Worm (Caenorhabditis elegans) whole organism, young adult: Measurements from ENCODE around the gene atg-16.2.

Source experiments
- B0261.1 ChIP-seq: sonication (generic microtip); optimal IDR thresholded peaks from 2 replicates; lab custom pipeline; 2016; ENCODE audit warnings: mild to moderate bottlenecking, missing genetic modification characterization, moderate library complexity, missing compliant biosample characterization
- B0336.3 ChIP-seq: fragments of 200-800 bp; sonication (Bioruptor generic); IDR thresholded peaks from 2 replicates; pipeline ENCODE4 v1.3.6; 2022; ENCODE audit warnings: missing genetic modification characterization, missing compliant biosample characterization
- D2030.7 ChIP-seq: fragments of 200-800 bp; sonication (Bioruptor generic); IDR thresholded peaks from 2 replicates; pipeline ENCODE4 v1.3.6; 2022; ENCODE audit warnings: missing genetic modification reagents, missing genetic modification characterization, missing compliant biosample characterization
- F10E7.11 ChIP-seq: sonication (generic microtip); optimal IDR thresholded peaks from 2 replicates; lab custom pipeline; 2017; ENCODE audit warnings: mild to moderate bottlenecking, missing genetic modification characterization, moderate library complexity, missing compliant biosample characterization
- Y53G8AR.9 ChIP-seq: fragments of 200-800 bp; sonication (Bioruptor generic); conservative IDR thresholded peaks from 2 replicates; pipeline ENCODE4 v1.3.6; 2022; ENCODE audit warnings: missing genetic modification reagents, missing genetic modification characterization, missing compliant biosample characterization
- Y95B8A.8 ChIP-seq: fragments of 200-800 bp; sonication (Bioruptor generic); IDR thresholded peaks from 2 replicates; pipeline ENCODE4 v1.3.6; 2022; ENCODE audit warnings: missing genetic modification reagents, missing genetic modification characterization, missing compliant biosample characterization
- ZK185.1 ChIP-seq: sonication (generic microtip); optimal IDR thresholded peaks from 2 replicates; lab custom pipeline; 2016; ENCODE audit warnings: mild to moderate bottlenecking, missing genetic modification characterization, missing compliant biosample characterization; ENCODE audit not compliant: poor library complexity, severe bottlenecking
- athp-1 ChIP-seq: sonication (generic microtip); optimal IDR thresholded peaks from 2 replicates; lab custom pipeline; 2017; ENCODE audit warnings: mild to moderate bottlenecking, missing genetic modification characterization, missing compliant biosample characterization
- attf-3 ChIP-seq: fragments of 200-800 bp; sonication (Bioruptor generic); conservative IDR thresholded peaks from 2 replicates; pipeline ENCODE4 v1.3.6; 2022; ENCODE audit warnings: missing genetic modification reagents, missing genetic modification characterization, missing compliant biosample characterization
- cebp-1 ChIP-seq, 2 experiments: fragments of 200-800 bp in 1 of 2; sonication (Bioruptor generic) in 1 of 2; sonication (generic microtip) in 1 of 2; IDR thresholded peaks in 1 of 2; optimal IDR thresholded peaks in 1 of 2; 2 replicates each; pipeline versions ENCODE4 v1.3.6 to Lab custom; 2017 to 2022; ENCODE audit warnings: missing compliant biosample characterization in 2 of 2, missing genetic modification characterization in 2 of 2, mild to moderate bottlenecking in 1 of 2, missing genetic modification reagents in 1 of 2, moderate library complexity in 1 of 2
- ceh-100 ChIP-seq: fragments of 200-800 bp; sonication (Bioruptor generic); IDR thresholded peaks from 2 replicates; pipeline ENCODE4 v1.3.6; 2022; ENCODE audit warnings: missing genetic modification reagents, missing genetic modification characterization, missing compliant biosample characterization
- ceh-79 ChIP-seq: sonication (generic microtip); optimal IDR thresholded peaks from 2 replicates; lab custom pipeline; 2017; ENCODE audit warnings: mild to moderate bottlenecking, missing genetic modification characterization, missing compliant biosample characterization
- ceh-91 ChIP-seq: fragments of 200-800 bp; sonication (Bioruptor generic); IDR thresholded peaks from 2 replicates; pipeline ENCODE4 v1.3.6; 2022; ENCODE audit warnings: missing genetic modification reagents, missing genetic modification characterization, missing compliant biosample characterization
- die-1 ChIP-seq: sonication (generic microtip); optimal IDR thresholded peaks from 2 replicates; lab custom pipeline; 2016; ENCODE audit warnings: missing genotype, mild to moderate bottlenecking, missing genetic modification characterization, missing compliant biosample characterization
- dox-1 ChIP-seq: fragments of 200-800 bp; sonication (Bioruptor generic); IDR thresholded peaks from 2 replicates; pipeline ENCODE4 v1.3.6; 2022; ENCODE audit warnings: missing genetic modification reagents, missing genetic modification characterization, missing compliant biosample characterization
- dpff-1 ChIP-seq: sonication (generic microtip); optimal IDR thresholded peaks from 2 replicates; lab custom pipeline; 2017; ENCODE audit warnings: mild to moderate bottlenecking, missing genetic modification characterization, missing compliant biosample characterization
- dpl-1 ChIP-seq: fragments of 150-350 bp; optimal IDR thresholded peaks from 2 replicates; lab custom pipeline; 2014; ENCODE audit warnings: missing biosample characterization, missing genetic modification reagents, missing genetic modification characterization
- him-1 ChIP-seq: sonication (generic microtip); optimal IDR thresholded peaks from 2 replicates; lab custom pipeline; 2016; ENCODE audit warnings: missing genotype, missing genetic modification reagents, missing genetic modification characterization, missing compliant biosample characterization
- hmg-20 ChIP-seq: fragments of 200-800 bp; sonication (Bioruptor generic); IDR thresholded peaks from 2 replicates; pipeline ENCODE4 v1.3.6; 2022; ENCODE audit warnings: missing genetic modification reagents, missing genetic modification characterization, missing compliant biosample characterization
- lag-1 ChIP-seq: fragments of 200-800 bp; sonication (Bioruptor generic); IDR thresholded peaks from 2 replicates; pipeline ENCODE4 v1.3.6; 2022; ENCODE audit warnings: missing genetic modification reagents, missing genetic modification characterization, missing compliant biosample characterization
- let-607 ChIP-seq, 2 experiments: fragments of 200-800 bp in 1 of 2; sonication (Bioruptor generic) in 1 of 2; sonication (generic microtip) in 1 of 2; optimal IDR thresholded peaks; 2 replicates each; lab custom pipeline; 2016 to 2018; ENCODE audit warnings: mild to moderate bottlenecking in 2 of 2, missing compliant biosample characterization in 2 of 2, missing genetic modification characterization in 2 of 2, moderate library complexity in 2 of 2, missing genotype in 1 of 2
- lin-35 ChIP-seq, 3 experiments: fragments of 150-350 bp in 2 of 3; sonication (generic microtip) in 1 of 3; optimal IDR thresholded peaks; 2 replicates each; lab custom pipeline; 2014 to 2018; ENCODE audit warnings: missing biosample characterization in 3 of 3, missing genetic modification characterization in 3 of 3, missing genetic modification reagents in 3 of 3
- madf-3 ChIP-seq: fragments of 200-800 bp; sonication (Bioruptor generic); IDR thresholded peaks from 2 replicates; pipeline ENCODE4 v1.3.6; 2022; ENCODE audit warnings: missing genetic modification reagents, missing genetic modification characterization, missing compliant biosample characterization
- madf-6 ChIP-seq: fragments of 200-800 bp; sonication (Bioruptor generic); IDR thresholded peaks from 2 replicates; pipeline ENCODE4 v1.3.6; 2022; ENCODE audit warnings: missing genetic modification reagents, missing genetic modification characterization, missing compliant biosample characterization
- nfya-2 ChIP-seq: fragments of 200-800 bp; sonication (Bioruptor generic); IDR thresholded peaks from 2 replicates; pipeline ENCODE4 v1.3.6; 2022; ENCODE audit warnings: missing genetic modification reagents, missing genetic modification characterization, missing compliant biosample characterization
- nfyb-1 ChIP-seq: fragments of 200-800 bp; sonication (Bioruptor generic); IDR thresholded peaks from 2 replicates; pipeline ENCODE4 v1.3.6; 2022; ENCODE audit warnings: missing genetic modification reagents, missing genetic modification characterization, missing compliant biosample characterization
- nhr-80 ChIP-seq: sonication (generic microtip); optimal IDR thresholded peaks from 2 replicates; lab custom pipeline; 2016; ENCODE audit warnings: missing genetic modification characterization, missing compliant biosample characterization
- nhr-90 ChIP-seq: sonication (generic microtip); optimal IDR thresholded peaks from 2 replicates; lab custom pipeline; 2016; ENCODE audit warnings: missing genotype, mild to moderate bottlenecking, missing genetic modification characterization, missing compliant biosample characterization
- sdz-38 ChIP-seq: sonication (generic microtip); optimal IDR thresholded peaks from 2 replicates; lab custom pipeline; 2016; ENCODE audit warnings: missing genotype, missing genetic modification characterization, missing compliant biosample characterization
- snpc-1.3 ChIP-seq: sonication (generic microtip); optimal IDR thresholded peaks from 2 replicates; lab custom pipeline; 2017; ENCODE audit warnings: missing genetic modification characterization, mild to moderate bottlenecking, missing compliant biosample characterization, antibody characterized with exemption, moderate library complexity, missing genotype, missing genetic modification reagents; ENCODE audit not compliant: insufficient read depth
- snpc-3.4 ChIP-seq: sonication (generic microtip); optimal IDR thresholded peaks from 2 replicates; lab custom pipeline; 2017; ENCODE audit warnings: missing genetic modification characterization, mild to moderate bottlenecking, missing compliant biosample characterization, antibody characterized with exemption, moderate library complexity, missing genotype, missing genetic modification reagents
- snpc-4 ChIP-seq, 5 experiments: fragments of 150-350 bp in 1 of 5; sonication (generic microtip) in 4 of 5; optimal IDR thresholded peaks; 2 replicates each; lab custom pipeline; 2014 to 2018; ENCODE audit warnings: missing genetic modification characterization in 5 of 5, missing biosample characterization in 3 of 5, antibody characterized with exemption in 2 of 5, mild to moderate bottlenecking in 2 of 5, missing compliant biosample characterization in 2 of 5, missing genotype in 2 of 5, moderate library complexity in 2 of 5, missing genetic modification reagents in 1 of 5
- tbp1 ChIP-seq: fragments of 200-800 bp; sonication (Bioruptor generic); optimal IDR thresholded peaks from 2 replicates; lab custom pipeline; 2018; ENCODE audit warnings: mild to moderate bottlenecking, missing genetic modification characterization, missing compliant biosample characterization
- unc-62 ChIP-seq: fragments of 150-350 bp; optimal IDR thresholded peaks from 2 replicates; lab custom pipeline; 2014; ENCODE audit warnings: missing biosample characterization, missing genetic modification reagents, missing genetic modification characterization

Gene atg-16.2

ce11 chrII:6489711-6490184 lies 36.6 kb upstream of the atg-16.2 start, which contains the start of the genes snr-3 and rsp-5 (continued):
- TF ChIP-seq sdz-38 (tag; lab: Kevin White, UChicago) (no peak), ZK185.1 (tag; lab: Kevin White, UChicago) (peak; percentile 40), nfyb-1 (peak; percentile 71), D2030.7 (GFP tag; lab: Robert Waterston, UW) (peak; percentile 62), tbp1 (GFP tag; lab: Kevin White, UChicago) (peak; percentile 50), Y95B8A.8 (no peak), attf-3 (no peak), cebp-1 (GFP tag; IDR thresholded peaks at IDR 0.05; lab: Robert Waterston, UW) (no peak), cebp-1 (tag; optimal IDR thresholded peaks at IDR 0.05; lab: Kevin White, UChicago) (peak; percentile 34), ceh-100 (0 out of 2 replicates have a peak, but pooled peaks have one; percentile 28), lag-1 (GFP tag; lab: Robert Waterston, UW) (no peak), F10E7.11 (tag; lab: Kevin White, UChicago) (no peak), ceh-79 (tag; lab: Kevin White, UChicago) (no peak), die-1 (tag; lab: Kevin White, UChicago) (no peak), let-607 (tag; optimal IDR thresholded peaks at IDR 0.05; lab: Kevin White, UChicago) (no peak), B0336.3 (GFP tag; lab: Robert Waterston, UW) (no peak), madf-3 (GFP tag; lab: Robert Waterston, UW) (0 out of 2 replicates have a peak, but pooled peaks have one; percentile 51), nfya-2 (GFP tag; lab: Robert Waterston, UW) (no peak), ceh-91 (GFP tag; lab: Robert Waterston, UW) (peak; percentile 56), unc-62 (GFP tag; lab: Kevin White, UChicago) (no peak), nhr-90 (no peak), lin-35 (GFP tag; optimal IDR thresholded peaks at IDR 0.05; lab: Kevin White, UChicago) (peak in 2 of 3 experiments; percentile 23 to 77), snpc-3.4 (tag; lab: Kevin White, UChicago) (peak; percentile 41), athp-1 (tag; lab: Kevin White, UChicago) (no peak), dpl-1 (GFP tag; lab: Kevin White, UChicago) (peak; percentile 10), him-1 (tag; lab: Kevin White, UChicago) (peak; percentile 0), dox-1 (GFP tag; lab: Robert Waterston, UW) (peak; percentile 81), madf-6 (GFP tag; lab: Robert Waterston, UW) (peak; percentile 89), B0261.1 (no peak), dpff-1 (no peak), snpc-1.3 (tag; lab: Kevin White, UChicago) (peak; percentile 53), Y53G8AR.9 (GFP tag; lab: Robert Waterston, UW) (no peak), hmg-20 (GFP tag; lab: Robert Waterston, UW) (no peak)

- TF ChIP-seq cebp-1 (GFP tag; IDR thresholded peaks at IDR 0.05; lab: Robert Waterston, UW) (0 out of 2 replicates have a peak, but pooled peaks have one; percentile 24), cebp-1 (tag; optimal IDR thresholded peaks at IDR 0.05; lab: Kevin White, UChicago) (no peak), nhr-80 (tag; lab: Kevin White, UChicago) (peak; percentile 82), snpc-4 (GFP tag; optimal IDR thresholded peaks at IDR 0.05; lab: Kevin White, UChicago) (no peak), snpc-4 (tag; optimal IDR thresholded peaks at IDR 0.05; lab: Kevin White, UChicago) (no peak)
Observed at ce11 chrII:6486344-6486743, 33.2 kb upstream of the atg-16.2 start.
